2 fruit fly cellular contexts compared by ENCODE assay signal in the genomic region with DNA sequence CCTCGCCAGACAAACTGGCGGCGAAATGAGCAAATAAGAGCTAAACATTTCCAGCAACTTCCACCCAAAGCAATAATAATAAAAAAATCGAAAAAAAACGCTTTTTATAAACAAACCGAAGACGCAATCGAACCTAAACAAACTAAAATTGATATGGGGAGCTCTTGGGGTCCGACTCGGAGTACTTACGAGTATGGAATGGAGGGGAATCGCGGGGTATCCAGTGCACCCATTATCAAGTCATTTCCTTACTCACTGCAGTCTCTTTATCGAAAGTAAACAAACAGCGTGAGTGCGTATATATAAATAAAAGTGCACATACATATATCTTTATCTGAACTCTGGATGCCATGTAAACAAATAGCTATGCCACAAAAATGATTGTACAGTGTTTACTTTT.
TF ChIP-seq lines count a peak whose summit lies in the region.

No protein-coding gene starts in this region.

TF ChIP-seq in whole organism, embryonic, 481 proteins besides CTCF, POLR2A, EP300 and RAD21 (continued from another document and continues in another):
- TF ChIP-seq CG3995 (GFP tag; optimal IDR thresholded peaks at IDR 0.05; lab: Kevin White, UChicago): no peak
- TF ChIP-seq CG11093 (GFP tag; IDR thresholded peaks at IDR 0.05; lab: Robert Waterston, UW): no peak
- peak; percentile 28 for TF ChIP-seq tap (tag; optimal IDR thresholded peaks at IDR 0.05; lab: Kevin White, UChicago)
- TF ChIP-seq CG3065 (GFP tag; optimal IDR thresholded peaks at IDR 0.05; lab: Kevin White, UChicago): no peak
- peak; percentile 39 for TF ChIP-seq exex (tag; optimal IDR thresholded peaks at IDR 0.05; lab: Kevin White, UChicago)
- TF ChIP-seq danr (GFP tag; IDR thresholded peaks at IDR 0.05; lab: Robert Waterston, UW): no peak
- peak; percentile 42 for TF ChIP-seq dmrt11E (tag; optimal IDR thresholded peaks at IDR 0.05; lab: Kevin White, UChicago)
- TF ChIP-seq sug (tag; optimal IDR thresholded peaks at IDR 0.05; lab: Kevin White, UChicago): peak; percentile 68
- no peak for TF ChIP-seq CG13624 (GFP tag; optimal IDR thresholded peaks at IDR 0.05; lab: Kevin White, UChicago)
- no peak for TF ChIP-seq luna (GFP tag; optimal IDR thresholded peaks at IDR 0.05; lab: Kevin White, UChicago)
- TF ChIP-seq ATbp (GFP tag; optimal IDR thresholded peaks at IDR 0.05; lab: Kevin White, UChicago): peak; percentile 24
- peak; percentile 30 for TF ChIP-seq CG2875 (GFP tag; optimal IDR thresholded peaks at IDR 0.05; lab: Kevin White, UChicago)
- TF ChIP-seq disco-r (GFP tag; optimal IDR thresholded peaks at IDR 0.05; lab: Kevin White, UChicago): no peak
- TF ChIP-seq grau (tag; optimal IDR thresholded peaks at IDR 0.05; lab: Kevin White, UChicago): no peak
- TF ChIP-seq tgo (GFP tag; IDR thresholded peaks at IDR 0.05; lab: Robert Waterston, UW): no peak
- TF ChIP-seq ara (GFP tag; IDR thresholded peaks at IDR 0.05; lab: Robert Waterston, UW): no peak
- TF ChIP-seq ERR (GFP tag; optimal IDR thresholded peaks at IDR 0.05; lab: Kevin White, UChicago): no peak
- TF ChIP-seq CG9609 (GFP tag; optimal IDR thresholded peaks at IDR 0.05; lab: Kevin White, UChicago): no peak
- no peak for TF ChIP-seq lilli (GFP tag; optimal IDR thresholded peaks at IDR 0.05; lab: Kevin White, UChicago)
- no peak for TF ChIP-seq CG8281 (tag; optimal IDR thresholded peaks at IDR 0.05; lab: Kevin White, UChicago)
- no peak for TF ChIP-seq Dref (GFP tag; IDR thresholded peaks at IDR 0.05; lab: Robert Waterston, UW)
- peak; percentile 28 for TF ChIP-seq Vsx1 (GFP tag; optimal IDR thresholded peaks at IDR 0.05; lab: Kevin White, UChicago)
- TF ChIP-seq E2f2 (GFP tag; IDR thresholded peaks at IDR 0.05; lab: Robert Waterston, UW): no peak
- no peak for TF ChIP-seq Drgx (GFP tag; IDR thresholded peaks at IDR 0.05; lab: Robert Waterston, UW)
- TF ChIP-seq CG2889 (GFP tag; IDR thresholded peaks at IDR 0.05; lab: Robert Waterston, UW): no peak
- no peak for TF ChIP-seq ssp (GFP tag; IDR thresholded peaks at IDR 0.05; lab: Robert Waterston, UW)
- TF ChIP-seq trh (GFP tag; optimal IDR thresholded peaks at IDR 0.05; lab: Kevin White, UChicago): no peak
- peak; percentile 49 for TF ChIP-seq twi (tag; optimal IDR thresholded peaks at IDR 0.05; lab: Kevin White, UChicago)
- TF ChIP-seq CG14710 (tag; optimal IDR thresholded peaks at IDR 0.05; lab: Kevin White, UChicago): peak; percentile 32
- no peak for TF ChIP-seq CG32767 (GFP tag; IDR thresholded peaks at IDR 0.05; lab: Robert Waterston, UW)
- no peak for TF ChIP-seq Sin3A (optimal IDR thresholded peaks at IDR 0.05; lab: Kevin White, UChicago)
- TF ChIP-seq CG10267 (tag; optimal IDR thresholded peaks at IDR 0.05; lab: Kevin White, UChicago): no peak
- TF ChIP-seq hkb (optimal IDR thresholded peaks at IDR 0.05; lab: Kevin White, UChicago): no peak
- TF ChIP-seq hkb (GFP tag; IDR thresholded peaks at IDR 0.05; lab: Robert Waterston, UW): no peak
- peak; percentile 21 for TF ChIP-seq CG12219 (GFP tag; optimal IDR thresholded peaks at IDR 0.05; lab: Kevin White, UChicago)
- no peak for TF ChIP-seq org-1 (GFP tag; optimal IDR thresholded peaks at IDR 0.05; lab: Kevin White, UChicago)
- no peak for TF ChIP-seq chm (GFP tag; IDR thresholded peaks at IDR 0.05; lab: Robert Waterston, UW)
- no peak for TF ChIP-seq Kr (GFP tag; optimal IDR thresholded peaks at IDR 0.05; lab: Kevin White, UChicago)
- peak; percentile 16 for TF ChIP-seq Nf-YB (GFP tag; optimal IDR thresholded peaks at IDR 0.05; lab: Kevin White, UChicago)
- TF ChIP-seq Six4 (GFP tag; optimal IDR thresholded peaks at IDR 0.05; lab: Kevin White, UChicago): no peak
- no peak for TF ChIP-seq CG1792 (GFP tag; optimal IDR thresholded peaks at IDR 0.05; lab: Kevin White, UChicago)
- TF ChIP-seq CG9727 (GFP tag; optimal IDR thresholded peaks at IDR 0.05; lab: Kevin White, UChicago): peak; percentile 37
- 0 out of 2 replicates have a peak, but pooled peaks have one; percentile 1 for TF ChIP-seq Awh (GFP tag; IDR thresholded peaks at IDR 0.05; lab: Robert Waterston, UW)
- TF ChIP-seq grn (GFP tag; optimal IDR thresholded peaks at IDR 0.05; lab: Kevin White, UChicago): peak; percentile 45
- TF ChIP-seq sens (GFP tag; lab: Kevin White, UChicago): peak; percentile 86
- TF ChIP-seq zen (tag; optimal IDR thresholded peaks at IDR 0.05; lab: Kevin White, UChicago): no peak
- TF ChIP-seq sisA (GFP tag; IDR thresholded peaks at IDR 0.05; lab: Robert Waterston, UW): no peak
- peak; percentile 5 for TF ChIP-seq stwl (tag; optimal IDR thresholded peaks at IDR 0.05; lab: Kevin White, UChicago)
- TF ChIP-seq Dip2 (GFP tag; IDR thresholded peaks at IDR 0.05; lab: Robert Waterston, UW): no peak
- TF ChIP-seq Xrp1 (GFP tag; IDR thresholded peaks at IDR 0.05; lab: Robert Waterston, UW): peak; percentile 25; the same call in 1 of the 2 replicates
- no peak for TF ChIP-seq Doc3 (GFP tag; IDR thresholded peaks at IDR 0.05; lab: Robert Waterston, UW; ENCODE audit: partially characterized antibody)
- no peak for TF ChIP-seq zf30C (GFP tag; optimal IDR thresholded peaks at IDR 0.05; lab: Kevin White, UChicago)
- no peak for TF ChIP-seq hbn (GFP tag; IDR thresholded peaks at IDR 0.05; lab: Robert Waterston, UW; ENCODE audit: partially characterized antibody)
- no peak for TF ChIP-seq CG8388 (GFP tag; optimal IDR thresholded peaks at IDR 0.05; lab: Kevin White, UChicago)
- peak; percentile 63 for TF ChIP-seq CG15601 (tag; optimal IDR thresholded peaks at IDR 0.05; lab: Kevin White, UChicago)
- TF ChIP-seq scrt (GFP tag; optimal IDR thresholded peaks at IDR 0.05; lab: Kevin White, UChicago): no peak
- TF ChIP-seq br (optimal IDR thresholded peaks at IDR 0.05; lab: Kevin White, UChicago): no peak
- TF ChIP-seq CG4707 (GFP tag; optimal IDR thresholded peaks at IDR 0.05; lab: Kevin White, UChicago): no peak
- no peak for TF ChIP-seq CG12769 (tag; optimal IDR thresholded peaks at IDR 0.05; lab: Kevin White, UChicago)
- TF ChIP-seq vnd (GFP tag; IDR thresholded peaks at IDR 0.05; lab: Robert Waterston, UW; ENCODE audit: partially characterized antibody): no peak
- no peak for TF ChIP-seq Ets97D (GFP tag; optimal IDR thresholded peaks at IDR 0.05; lab: Kevin White, UChicago)
- TF ChIP-seq ttk (GFP tag; IDR thresholded peaks at IDR 0.05; lab: Robert Waterston, UW): no peak
- no peak for TF ChIP-seq CG11456 (GFP tag; IDR thresholded peaks at IDR 0.05; lab: Robert Waterston, UW)
- no peak for TF ChIP-seq prd (optimal IDR thresholded peaks at IDR 0.05; lab: Kevin White, UChicago)
- TF ChIP-seq prd (GFP tag; IDR thresholded peaks at IDR 0.05; lab: Robert Waterston, UW): no peak
- peak; percentile 16 for TF ChIP-seq Spps (tag; optimal IDR thresholded peaks at IDR 0.05; lab: Kevin White, UChicago)
- peak; percentile 0 for TF ChIP-seq CG8924 (tag; optimal IDR thresholded peaks at IDR 0.05; lab: Kevin White, UChicago)

TF ChIP-seq in whole organism, prepupa, 60 proteins besides CTCF, POLR2A, EP300 and RAD21 (continued from another document):
- TF ChIP-seq Gug (GFP tag; IDR thresholded peaks at IDR 0.05; lab: Robert Waterston, UW) (0 out of 2 replicates have a peak, but pooled peaks have one; percentile 9), CG10631 (GFP tag; optimal IDR thresholded peaks at IDR 0.05; lab: Kevin White, UChicago) (no peak), esn (GFP tag; optimal IDR thresholded peaks at IDR 0.05; lab: Kevin White, UChicago) (no peak), svp (GFP tag; lab: Kevin White, UChicago) (peak; percentile 45), dac (GFP tag; optimal IDR thresholded peaks at IDR 0.05; lab: Kevin White, UChicago) (no peak), Sox14 (GFP tag; optimal IDR thresholded peaks at IDR 0.05; lab: Kevin White, UChicago) (no peak), CG6276 (GFP tag; optimal IDR thresholded peaks at IDR 0.05; lab: Kevin White, UChicago) (peak; percentile 30), spab (GFP tag; optimal IDR thresholded peaks at IDR 0.05; lab: Kevin White, UChicago) (no peak), CG8632 (GFP tag; optimal IDR thresholded peaks at IDR 0.05; lab: Kevin White, UChicago) (peak; percentile 40), CG31627 (GFP tag; optimal IDR thresholded peaks at IDR 0.05; lab: Kevin White, UChicago) (no peak), acj6 (GFP tag; optimal IDR thresholded peaks at IDR 0.05; lab: Kevin White, UChicago) (no peak), Eip75B (GFP tag; optimal IDR thresholded peaks at IDR 0.05; lab: Kevin White, UChicago) (no peak), Eip93F (GFP tag; optimal IDR thresholded peaks at IDR 0.05; lab: Kevin White, UChicago) (no peak), fd59A (GFP tag; optimal IDR thresholded peaks at IDR 0.05; lab: Kevin White, UChicago) (no peak), CG10669 (GFP tag; optimal IDR thresholded peaks at IDR 0.05; lab: Kevin White, UChicago) (no peak), salr (GFP tag; optimal IDR thresholded peaks at IDR 0.05; lab: Kevin White, UChicago) (no peak), net (GFP tag; optimal IDR thresholded peaks at IDR 0.05; lab: Kevin White, UChicago) (no peak), CG11902 (GFP tag; optimal IDR thresholded peaks at IDR 0.05; lab: Kevin White, UChicago) (no peak), fkh (GFP tag; optimal IDR thresholded peaks at IDR 0.05; lab: Kevin White, UChicago) (peak; percentile 86), Ets96B (tag; optimal IDR thresholded peaks at IDR 0.05; lab: Kevin White, UChicago) (no peak), Hr4 (GFP tag; optimal IDR thresholded peaks at IDR 0.05; lab: Kevin White, UChicago) (no peak), OdsH (GFP tag; optimal IDR thresholded peaks at IDR 0.05; lab: Kevin White, UChicago) (no peak)
